Worm (Caenorhabditis elegans) whole organism, L3 larva: ENCODE results near the gene C17C3.6.
A peak's percentile ranks its signal among the peaks of the same experiment; 100 is the strongest.

Source experiments
- R02D3.7 ChIP-seq: fragments of 150-350 bp; optimal IDR thresholded peaks from 2 replicates; lab custom pipeline; 2014; ENCODE audit warnings: missing biosample characterization, missing genetic modification characterization
- ZK546.5 ChIP-seq: sonication (generic microtip); optimal IDR thresholded peaks from 2 replicates; lab custom pipeline; 2017; ENCODE audit warnings: missing biosample characterization, missing genetic modification characterization
- aly-2 ChIP-seq: fragments of 150-350 bp; optimal IDR thresholded peaks from 2 replicates; lab custom pipeline; 2014; ENCODE audit warnings: missing biosample characterization, missing genetic modification characterization
- ama-1 ChIP-seq: fragments of 150-350 bp; optimal IDR thresholded peaks from 2 replicates; lab custom pipeline; 2018
- ceh-16 ChIP-seq: sonication (generic microtip); optimal IDR thresholded peaks from 2 replicates; lab custom pipeline; 2017; ENCODE audit warnings: missing biosample characterization, missing genetic modification characterization
- ceh-28 ChIP-seq: fragments of 150-350 bp; optimal IDR thresholded peaks from 2 replicates; lab custom pipeline; 2014; ENCODE audit warnings: missing biosample characterization, missing genetic modification reagents, missing genetic modification characterization
- ceh-82 ChIP-seq: fragments of 150-350 bp; optimal IDR thresholded peaks from 2 replicates; lab custom pipeline; 2014; ENCODE audit warnings: missing biosample characterization, missing genetic modification characterization
- daf-12 ChIP-seq: fragments of 150-350 bp; optimal IDR thresholded peaks from 2 replicates; lab custom pipeline; 2014; ENCODE audit warnings: missing biosample characterization, missing genetic modification reagents, missing genetic modification characterization
- egl-27 ChIP-seq: sonication (generic microtip); optimal IDR thresholded peaks from 4 replicates; lab custom pipeline; 2017; ENCODE audit warnings: missing biosample characterization, missing genetic modification reagents, missing genetic modification characterization
- egl-5 ChIP-seq: fragments of 150-350 bp; optimal IDR thresholded peaks from 2 replicates; lab custom pipeline; 2017; ENCODE audit warnings: missing biosample characterization, missing genetic modification reagents, missing genetic modification characterization, inconsistent platforms
- elt-1 ChIP-seq: fragments of 150-350 bp; optimal IDR thresholded peaks from 2 replicates; lab custom pipeline; 2014; ENCODE audit warnings: missing biosample characterization, missing genetic modification characterization
- elt-2 ChIP-seq: sonication (generic microtip); optimal IDR thresholded peaks from 2 replicates; lab custom pipeline; 2016; ENCODE audit warnings: missing genetic modification reagents, mild to moderate bottlenecking, missing genetic modification characterization, missing compliant biosample characterization
- elt-3 ChIP-seq, 3 experiments: fragments of 150-350 bp in 1 of 3; sonication (generic microtip) in 2 of 3; optimal IDR thresholded peaks; 2 replicates in 2 of 3; 4 replicates in 1 of 3; lab custom pipeline; 2014 to 2017; ENCODE audit warnings: missing biosample characterization in 3 of 3, missing genetic modification characterization in 3 of 3
- eor-1 ChIP-seq, 2 experiments: fragments of 150-350 bp; optimal IDR thresholded peaks; 2 replicates each; lab custom pipeline; 2014 to 2018; ENCODE audit warnings: missing biosample characterization in 2 of 2, missing genetic modification characterization in 2 of 2
- fkh-10 ChIP-seq: sonication (generic microtip); optimal IDR thresholded peaks from 2 replicates; lab custom pipeline; 2017; ENCODE audit warnings: missing biosample characterization, missing genetic modification reagents, missing genetic modification characterization
- hmg-11 ChIP-seq: sonication (generic microtip); optimal IDR thresholded peaks from 2 replicates; lab custom pipeline; 2016; ENCODE audit warnings: missing genetic modification characterization, missing compliant biosample characterization
- jun-1 ChIP-seq: fragments of 150-350 bp; optimal IDR thresholded peaks from 2 replicates; lab custom pipeline; 2014; ENCODE audit warnings: missing biosample characterization, missing genetic modification reagents, missing genetic modification characterization
- lin-15B ChIP-seq: fragments of 150-350 bp; optimal IDR thresholded peaks from 2 replicates; lab custom pipeline; 2014; ENCODE audit warnings: missing biosample characterization, missing genetic modification characterization
- mdl-1 ChIP-seq: fragments of 150-350 bp; optimal IDR thresholded peaks from 2 replicates; lab custom pipeline; 2014; ENCODE audit warnings: missing biosample characterization, missing genetic modification characterization
- mml-1 ChIP-seq: fragments of 150-350 bp; sonication (generic microtip); optimal IDR thresholded peaks from 3 replicates; lab custom pipeline; 2014; ENCODE audit warnings: missing biosample characterization, missing genetic modification characterization
- nfya-1 ChIP-seq: sonication (generic microtip); optimal IDR thresholded peaks from 2 replicates; lab custom pipeline; 2017; ENCODE audit warnings: missing genetic modification characterization, mild to moderate bottlenecking, missing compliant biosample characterization, antibody characterized with exemption, moderate library complexity; ENCODE audit not compliant: insufficient read depth
- nhr-12 ChIP-seq: fragments of 150-350 bp; optimal IDR thresholded peaks from 2 replicates; lab custom pipeline; 2014; ENCODE audit warnings: missing biosample characterization, missing genetic modification characterization
- nhr-23 ChIP-seq: fragments of 150-350 bp; optimal IDR thresholded peaks from 2 replicates; lab custom pipeline; 2014; ENCODE audit warnings: missing biosample characterization, missing genetic modification reagents, missing genetic modification characterization
- nhr-237 ChIP-seq: fragments of 150-350 bp; optimal IDR thresholded peaks from 2 replicates; lab custom pipeline; 2014; ENCODE audit warnings: missing biosample characterization, missing genetic modification characterization
- nhr-28 ChIP-seq: fragments of 150-350 bp; optimal IDR thresholded peaks from 2 replicates; lab custom pipeline; 2014; ENCODE audit warnings: missing biosample characterization, missing genetic modification characterization
- nhr-76 ChIP-seq: fragments of 150-350 bp; sonication (generic microtip); optimal IDR thresholded peaks from 5 replicates; lab custom pipeline; 2014; ENCODE audit warnings: missing biosample characterization, missing genetic modification characterization
- nhr-77 ChIP-seq: fragments of 150-350 bp; optimal IDR thresholded peaks from 2 replicates; lab custom pipeline; 2014; ENCODE audit warnings: missing biosample characterization, missing genetic modification characterization
- pha-4 ChIP-seq: fragments of 150-350 bp; optimal IDR thresholded peaks from 2 replicates; lab custom pipeline; 2014; ENCODE audit warnings: missing biosample characterization, missing genetic modification reagents, missing genetic modification characterization
- pqm-1 ChIP-seq: fragments of 150-350 bp; optimal IDR thresholded peaks from 2 replicates; lab custom pipeline; 2017; ENCODE audit warnings: missing biosample characterization, missing genetic modification characterization, inconsistent platforms
- sea-2 ChIP-seq: fragments of 150-350 bp; sonication (generic microtip); optimal IDR thresholded peaks from 4 replicates; lab custom pipeline; 2014; ENCODE audit warnings: missing biosample characterization, missing genetic modification reagents, missing genetic modification characterization
- skn-1 ChIP-seq: fragments of 150-350 bp; optimal IDR thresholded peaks from 2 replicates; lab custom pipeline; 2014; ENCODE audit warnings: missing biosample characterization, missing genetic modification characterization
- snpc-4 ChIP-seq: fragments of 150-350 bp; optimal IDR thresholded peaks from 2 replicates; lab custom pipeline; 2014; ENCODE audit warnings: missing biosample characterization, missing genetic modification characterization
- tbx-2 ChIP-seq: sonication (generic microtip); optimal IDR thresholded peaks from 2 replicates; lab custom pipeline; 2016; ENCODE audit warnings: mild to moderate bottlenecking, missing genetic modification characterization, missing compliant biosample characterization
- unc-39 ChIP-seq: sonication (generic microtip); optimal IDR thresholded peaks from 4 replicates; lab custom pipeline; 2017; ENCODE audit warnings: missing biosample characterization, missing genetic modification characterization
- zag-1 ChIP-seq: fragments of 150-350 bp; optimal IDR thresholded peaks from 2 replicates; lab custom pipeline; 2014; ENCODE audit warnings: missing biosample characterization, missing genetic modification characterization
- ztf-4 ChIP-seq: fragments of 150-350 bp; optimal IDR thresholded peaks from 2 replicates; lab custom pipeline; 2014; ENCODE audit warnings: missing biosample characterization, missing genetic modification characterization

Gene C17C3.6

DNA sequence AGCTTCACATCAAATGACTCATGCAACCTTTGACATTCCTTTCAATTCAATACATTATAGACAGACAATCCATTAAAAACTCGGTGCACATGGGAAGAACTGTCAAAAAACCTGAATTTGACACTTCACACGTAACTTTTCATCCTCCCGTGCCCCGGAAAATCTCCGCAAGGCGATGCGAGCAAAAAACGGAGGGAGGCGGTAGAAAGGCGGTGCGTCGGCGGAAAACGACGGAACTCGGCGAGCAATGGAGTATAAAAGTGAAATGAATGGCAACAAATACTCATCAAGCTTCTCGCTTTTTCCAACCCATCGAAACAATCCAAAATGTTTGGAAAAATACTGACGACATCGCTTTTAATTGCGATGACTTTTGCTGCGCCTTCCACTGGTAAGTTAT, 28.2 kb downstream of the C17C3.6 start, which contains the start of gene T25E4.1:
Gene T25E4.1, plus strand, starts transcription at position 301 of the 400 bp plus-strand sequence.
- TF ChIP-seq elt-1 (tag; lab: Kevin White, UChicago): no peak
- TF ChIP-seq zag-1 (tag; lab: Kevin White, UChicago): no peak
- no peak for TF ChIP-seq elt-3 (tag; optimal IDR thresholded peaks at IDR 0.05; lab: Kevin White, UChicago)
- TF ChIP-seq skn-1 (tag; lab: Kevin White, UChicago): no peak
- TF ChIP-seq aly-2 (tag; lab: Kevin White, UChicago): no peak
- no peak for TF ChIP-seq fkh-10 (GFP tag; lab: Kevin White, UChicago)
- TF ChIP-seq mdl-1 (tag; lab: Kevin White, UChicago): no peak
- TF ChIP-seq sea-2 (GFP tag; lab: Kevin White, UChicago): no peak
- no peak for TF ChIP-seq ceh-82
- TF ChIP-seq snpc-4 (tag; lab: Kevin White, UChicago): no peak
- TF ChIP-seq nhr-12: no peak
- no peak for TF ChIP-seq daf-12 (tag; lab: Kevin White, UChicago)
- TF ChIP-seq egl-27 (tag; lab: Kevin White, UChicago): no peak
- TF ChIP-seq nhr-237 (tag; lab: Kevin White, UChicago): no peak
- TF ChIP-seq tbx-2 (tag; lab: Kevin White, UChicago): no peak

DNA sequence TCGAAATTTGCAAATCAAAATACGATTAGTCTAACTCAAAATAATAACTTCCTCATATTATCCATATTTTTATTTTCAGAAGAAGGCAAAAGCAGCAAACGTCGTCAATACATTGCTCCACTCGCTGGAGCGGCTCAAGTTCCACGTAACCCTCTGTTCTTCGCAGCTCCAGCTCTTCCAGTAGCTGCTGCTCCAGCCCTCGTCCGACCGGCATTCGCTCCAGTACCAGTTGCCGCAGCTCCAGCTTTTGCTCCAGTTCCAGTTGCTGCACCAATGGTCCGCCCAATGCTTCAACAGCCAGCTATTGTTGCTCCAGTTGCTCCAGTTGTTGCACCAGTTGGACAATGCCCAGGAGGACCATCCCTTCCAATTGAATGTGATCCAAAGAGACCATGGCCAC, 28.9 kb downstream of the C17C3.6 start:
- TF ChIP-seq ceh-82: no peak
- TF ChIP-seq lin-15B (tag; lab: Kevin White, UChicago): no peak
- no peak for TF ChIP-seq ztf-4 (tag; lab: Kevin White, UChicago)
- TF ChIP-seq pqm-1 (tag; lab: Kevin White, UChicago): no peak
- TF ChIP-seq nhr-12: no peak
- TF ChIP-seq nhr-77 (tag; lab: Kevin White, UChicago): no peak
- TF ChIP-seq fkh-10 (GFP tag; lab: Kevin White, UChicago): no peak
- TF ChIP-seq nhr-76: no peak
- no peak for TF ChIP-seq skn-1 (tag; lab: Kevin White, UChicago)
- no peak for TF ChIP-seq nfya-1 (tag; lab: Kevin White, UChicago)
- TF ChIP-seq eor-1 (tag; optimal IDR thresholded peaks at IDR 0.05; lab: Kevin White, UChicago): no peak
- no peak for TF ChIP-seq egl-27 (tag; lab: Kevin White, UChicago)
- TF ChIP-seq pha-4: no peak
- no peak for TF ChIP-seq unc-39 (tag; lab: Kevin White, UChicago)
- no peak for TF ChIP-seq nhr-28 (tag; lab: Kevin White, UChicago)

DNA sequence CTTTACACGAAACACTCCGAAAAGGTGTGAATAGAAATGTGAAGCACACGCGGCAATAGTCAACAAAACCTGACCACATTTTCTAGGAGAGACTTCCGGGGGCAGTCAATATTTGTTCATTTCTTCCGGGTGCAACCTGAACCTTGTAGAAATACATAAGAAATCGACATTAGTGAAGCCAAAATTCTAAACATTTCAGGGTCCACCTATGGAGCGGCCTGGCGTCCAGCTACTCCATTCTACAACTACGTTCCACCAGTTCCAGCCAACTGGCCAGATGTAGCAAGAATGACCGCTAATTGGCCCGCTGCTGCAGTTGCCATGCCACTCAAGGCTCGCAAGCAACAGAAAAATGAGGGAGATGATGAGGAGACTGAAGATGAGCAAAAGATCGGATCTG, 29.4 kb downstream of the C17C3.6 start:
- TF ChIP-seq nhr-28 (tag; lab: Kevin White, UChicago): no peak
- TF ChIP-seq pha-4: peak; percentile 58

DNA sequence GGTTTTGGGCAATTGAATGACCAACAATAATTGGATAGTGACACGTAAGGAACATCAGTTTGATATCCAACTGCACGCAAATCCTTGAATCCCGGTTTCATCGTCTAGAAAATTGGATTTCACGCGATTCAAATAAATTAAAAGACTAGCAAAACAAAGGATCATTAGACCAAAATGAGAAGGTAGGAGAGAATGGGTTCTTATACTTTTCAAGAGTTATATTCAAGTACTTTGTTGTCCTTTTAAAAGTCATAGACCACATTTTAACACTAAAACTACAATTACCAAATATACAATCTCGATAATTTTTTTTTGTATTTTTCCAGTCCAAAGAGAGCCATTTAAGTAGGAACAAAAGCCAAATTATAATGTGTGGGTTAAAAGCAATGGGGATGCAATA, 32.5 kb downstream of the C17C3.6 start, which contains the start of gene T25E4.2:
Gene T25E4.2, minus strand, starts transcription at position 101 of the 400 bp plus-strand sequence.
- TF ChIP-seq zag-1 (tag; lab: Kevin White, UChicago) (no peak), elt-1 (tag; lab: Kevin White, UChicago) (no peak), nhr-77 (tag; lab: Kevin White, UChicago) (no peak), ceh-16 (tag; lab: Kevin White, UChicago) (no peak), egl-27 (tag; lab: Kevin White, UChicago) (no peak), nhr-23 (no peak), ztf-4 (tag; lab: Kevin White, UChicago) (no peak), eor-1 (tag; optimal IDR thresholded peaks at IDR 0.05; lab: Kevin White, UChicago) (no peak)

DNA sequence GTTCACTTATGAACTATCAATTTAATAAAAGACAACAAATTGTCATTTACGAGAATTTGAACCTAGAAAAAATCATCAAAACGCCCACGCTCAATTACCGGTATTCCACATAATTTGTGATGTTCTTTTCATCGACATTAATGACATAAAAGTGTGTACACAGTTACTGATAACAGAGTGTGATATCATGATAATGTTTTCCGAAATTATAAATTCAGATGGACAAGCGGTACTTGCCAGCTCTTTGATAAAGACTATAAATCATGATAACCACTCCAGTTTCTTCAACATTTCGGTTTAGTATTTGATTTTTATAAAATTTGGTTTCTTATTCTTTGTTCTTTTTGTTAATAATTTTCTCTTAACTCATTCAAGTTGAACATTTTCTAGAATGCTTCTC, 35.9 kb downstream of the C17C3.6 start, which contains the start of gene lys-8:
Gene lys-8, plus strand, starts transcription at position 391 of the 400 bp plus-strand sequence.
- TF ChIP-seq jun-1 (tag; lab: Kevin White, UChicago): peak; percentile 52
- TF ChIP-seq pqm-1 (tag; lab: Kevin White, UChicago): peak; percentile 97
- TF ChIP-seq pha-4: peak; percentile 65
- peak; percentile 100 for TF ChIP-seq elt-2 (tag; lab: Kevin White, UChicago)
- peak; percentile 13 for TF ChIP-seq snpc-4 (tag; lab: Kevin White, UChicago)
- no peak for TF ChIP-seq ceh-28 (tag; lab: Kevin White, UChicago)

DNA sequence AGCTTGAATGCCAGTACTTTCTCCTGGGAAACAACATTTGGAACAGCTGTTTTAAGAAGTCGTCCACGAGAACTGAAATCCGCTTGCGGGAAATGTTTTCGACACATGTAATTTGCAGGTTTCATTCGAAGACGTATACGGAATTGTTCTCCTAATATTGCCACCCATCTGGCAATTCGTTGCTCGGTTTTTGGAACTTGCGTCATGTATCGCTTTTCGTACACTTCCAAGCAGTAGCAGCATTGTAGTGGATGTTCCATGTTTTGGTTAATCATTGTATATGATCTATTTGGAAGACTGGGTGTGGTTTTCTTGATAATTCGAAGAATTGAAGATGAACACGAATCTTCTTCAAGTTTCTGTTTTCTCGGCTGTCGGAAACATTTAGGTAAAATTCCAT, 37.9 kb downstream of the C17C3.6 start:
- TF ChIP-seq egl-27 (tag; lab: Kevin White, UChicago) (no peak), tbx-2 (tag; lab: Kevin White, UChicago) (no peak), hmg-11 (tag; lab: Kevin White, UChicago) (no peak), ZK546.5 (tag; lab: Kevin White, UChicago) (no peak), snpc-4 (tag; lab: Kevin White, UChicago) (no peak), nhr-12 (no peak), ama-1 (lab: Kevin White, UChicago) (no peak), nhr-77 (tag; lab: Kevin White, UChicago) (no peak), ceh-28 (tag; lab: Kevin White, UChicago) (no peak), ztf-4 (tag; lab: Kevin White, UChicago) (no peak), unc-39 (tag; lab: Kevin White, UChicago) (no peak), R02D3.7 (tag; lab: Kevin White, UChicago) (no peak), zag-1 (tag; lab: Kevin White, UChicago) (no peak), jun-1 (tag; lab: Kevin White, UChicago) (no peak), egl-5 (tag; lab: Kevin White, UChicago) (no peak), ceh-82 (no peak), sea-2 (GFP tag; lab: Kevin White, UChicago) (no peak), mml-1 (tag; lab: Kevin White, UChicago) (no peak)
